Worm (Caenorhabditis elegans) whole organism, L4 larva: Measurements from ENCODE around the gene pcm-1.

Experiments
- F10B5.3 ChIP-seq: sonication (generic microtip); optimal IDR thresholded peaks from 2 replicates; lab custom pipeline; 2016; ENCODE audit warnings: mild to moderate bottlenecking, missing genetic modification characterization, missing compliant biosample characterization
- Y5F2A.4 ChIP-seq: fragments of 200-800 bp; sonication (Bioruptor generic); optimal IDR thresholded peaks from 2 replicates; lab custom pipeline; 2018; ENCODE audit warnings: mild to moderate bottlenecking, missing genetic modification characterization, missing compliant biosample characterization
- ceh-28 ChIP-seq: fragments of 150-350 bp; optimal IDR thresholded peaks from 2 replicates; lab custom pipeline; 2014; ENCODE audit warnings: missing biosample characterization, missing genetic modification reagents, missing genetic modification characterization
- daf-12 ChIP-seq: fragments of 150-350 bp; optimal IDR thresholded peaks from 2 replicates; lab custom pipeline; 2014; ENCODE audit warnings: missing biosample characterization, missing genetic modification reagents, missing genetic modification characterization
- daf-16 ChIP-seq, 3 experiments: sonication (generic microtip); optimal IDR thresholded peaks; 2 replicates each; lab custom pipeline; 2016 to 2017; ENCODE audit warnings: missing genetic modification characterization in 3 of 3, missing genetic modification reagents in 3 of 3, mild to moderate bottlenecking in 2 of 3, missing compliant biosample characterization in 2 of 3, missing biosample characterization in 1 of 3, moderate library complexity in 1 of 3
- hlh-30 ChIP-seq: sonication (generic microtip); optimal IDR thresholded peaks from 2 replicates; lab custom pipeline; 2017; ENCODE audit warnings: antibody characterized with exemption, mild to moderate bottlenecking, missing genetic modification characterization, missing compliant biosample characterization; ENCODE audit not compliant: insufficient read depth
- skn-1 ChIP-seq: fragments of 150-350 bp; optimal IDR thresholded peaks from 2 replicates; lab custom pipeline; 2014; ENCODE audit warnings: missing biosample characterization, missing genetic modification characterization
- unc-130 ChIP-seq: sonication (generic microtip); optimal IDR thresholded peaks from 2 replicates; lab custom pipeline; 2016; ENCODE audit warnings: missing genetic modification reagents, missing genetic modification characterization, missing compliant biosample characterization
- unc-62 ChIP-seq, 3 experiments: fragments of 150-350 bp in 1 of 3; sonication (generic microtip); optimal IDR thresholded peaks in 2 of 3; peaks in 1 of 3; 1 replicate in 1 of 3; 2 replicates in 2 of 3; lab custom pipeline; 2014 to 2017; ENCODE audit warnings: missing biosample characterization in 3 of 3, missing genetic modification characterization in 3 of 3, missing genetic modification reagents in 3 of 3, missing genotype in 1 of 3
- ztf-7 ChIP-seq: fragments of 150-350 bp; optimal IDR thresholded peaks from 2 replicates; lab custom pipeline; 2014; ENCODE audit warnings: missing biosample characterization, missing genetic modification characterization

- TF ChIP-seq unc-62 (GFP tag; optimal IDR thresholded peaks at IDR 0.05 in 1 of 2; lab: Kevin White, UChicago) (no peak), unc-62 (tag; optimal IDR thresholded peaks at IDR 0.05; lab: Kevin White, UChicago) (no peak), skn-1 (tag; lab: Kevin White, UChicago) (no peak), ztf-7 (tag; lab: Kevin White, UChicago) (no peak), daf-16 (GFP tag; optimal IDR thresholded peaks at IDR 0.05; lab: Kevin White, UChicago) (no peak), daf-16 (tag; optimal IDR thresholded peaks at IDR 0.05; lab: Kevin White, UChicago) (no peak), hlh-30 (tag; lab: Kevin White, UChicago) (no peak), Y5F2A.4 (GFP tag; lab: Kevin White, UChicago) (no peak), daf-12 (tag; lab: Kevin White, UChicago) (no peak), F10B5.3 (no peak), ceh-28 (tag; lab: Kevin White, UChicago) (no peak), unc-130 (no peak)
Observed at ce11 chrV:5975724-5976123, 12.0 kb upstream of the pcm-1 start, which contains the start of gene acy-2.
